Fruit fly (Drosophila melanogaster): Measurements from ENCODE around the gene Tet.

DNA sequence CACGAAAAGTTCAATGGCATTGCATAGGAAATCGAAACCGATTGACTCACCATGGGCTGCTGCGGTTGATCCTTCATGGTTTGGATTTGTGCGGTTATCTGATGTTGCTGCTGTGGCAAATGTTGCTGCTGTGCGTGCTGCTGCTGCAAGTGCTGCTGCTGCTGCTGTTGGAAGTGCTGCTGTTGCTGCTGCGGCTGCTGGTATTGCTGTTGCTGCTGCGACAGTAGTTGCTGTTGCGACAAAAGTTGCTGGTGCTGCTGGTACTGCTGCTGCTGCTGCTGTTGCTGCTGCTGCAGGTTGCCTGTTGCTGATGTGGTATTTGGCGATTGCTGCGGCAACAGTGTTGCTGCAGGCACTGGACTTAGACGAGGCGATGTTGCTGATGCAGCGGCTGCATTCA, 82.7 kb downstream of the Tet start:
- TF ChIP-seq Myc (optimal IDR thresholded peaks at IDR 0.05) = no peak
- TF ChIP-seq Sin3A (optimal IDR thresholded peaks at IDR 0.05) = no peak
- TF ChIP-seq ttk (optimal IDR thresholded peaks at IDR 0.05) = no peak

Measured in Kc167 (cell line).